Worm (Caenorhabditis elegans) whole organism, L1 larva: ENCODE measurements around the gene B0496.6.
"Not testable (repeated sequence)": the region's sequence is repeated elsewhere in the genome, so short reads cannot be mapped to it uniquely, and the experiment has no call there.

Source experiments
- C16A3.4 ChIP-seq: fragments of 150-350 bp; optimal IDR thresholded peaks from 2 replicates; lab custom pipeline; 2014; ENCODE audit warnings: missing biosample characterization, missing genetic modification characterization
- Y116A8C.19 ChIP-seq: sonication (generic microtip); optimal IDR thresholded peaks from 2 replicates; lab custom pipeline; 2016; ENCODE audit warnings: missing compliant biosample characterization, missing genetic modification characterization, borderline replicate concordance
- aha-1 ChIP-seq: fragments of 150-350 bp; optimal IDR thresholded peaks from 2 replicates; lab custom pipeline; 2014; ENCODE audit warnings: missing biosample characterization, missing genetic modification characterization
- aly-2 ChIP-seq: fragments of 150-350 bp; optimal IDR thresholded peaks from 2 replicates; lab custom pipeline; 2014; ENCODE audit warnings: missing biosample characterization, missing genetic modification characterization
- ama-1 ChIP-seq: fragments of 150-350 bp; optimal IDR thresholded peaks from 2 replicates; lab custom pipeline; 2014
- ceh-63 ChIP-seq: fragments of 200-800 bp; sonication (Bioruptor generic); optimal IDR thresholded peaks from 2 replicates; lab custom pipeline; 2018; ENCODE audit warnings: mild to moderate bottlenecking, missing genetic modification characterization, missing compliant biosample characterization
- ceh-8 ChIP-seq: fragments of 200-800 bp; sonication (Bioruptor generic); optimal IDR thresholded peaks from 2 replicates; lab custom pipeline; 2018; ENCODE audit warnings: mild to moderate bottlenecking, missing genetic modification characterization, moderate library complexity, missing compliant biosample characterization
- ceh-88 ChIP-seq: fragments of 200-800 bp; sonication (Bioruptor generic); IDR thresholded peaks from 2 replicates; pipeline ENCODE4 v1.3.6; 2022; ENCODE audit warnings: missing genetic modification characterization, missing compliant biosample characterization
- dsc-1 ChIP-seq: sonication (generic microtip); optimal IDR thresholded peaks from 2 replicates; lab custom pipeline; 2016; ENCODE audit warnings: mild to moderate bottlenecking, missing genetic modification characterization, missing compliant biosample characterization
- egl-13 ChIP-seq: sonication (generic microtip); optimal IDR thresholded peaks from 2 replicates; lab custom pipeline; 2016; ENCODE audit warnings: missing genotype, missing genetic modification reagents, missing genetic modification characterization, missing compliant biosample characterization
- egl-27 ChIP-seq, 2 experiments: fragments of 150-350 bp in 1 of 2; sonication (generic microtip); optimal IDR thresholded peaks; 3 replicates each; lab custom pipeline; 2017 to 2018; ENCODE audit warnings: missing biosample characterization in 2 of 2, missing genetic modification characterization in 2 of 2, missing genetic modification reagents in 2 of 2
- ets-5 ChIP-seq: fragments of 200-800 bp; sonication (Bioruptor generic); IDR thresholded peaks from 2 replicates; pipeline ENCODE4 v1.3.6; 2022; ENCODE audit warnings: missing genetic modification characterization, missing compliant biosample characterization
- fkh-4 ChIP-seq: sonication (generic microtip); optimal IDR thresholded peaks from 2 replicates; lab custom pipeline; 2016; ENCODE audit warnings: missing compliant biosample characterization, missing genetic modification characterization, borderline replicate concordance
- fos-1 ChIP-seq: fragments of 150-350 bp; optimal IDR thresholded peaks from 2 replicates; lab custom pipeline; 2014; ENCODE audit warnings: missing biosample characterization, missing genetic modification characterization
- grh-1 ChIP-seq: fragments of 200-800 bp; sonication (Bioruptor generic); IDR thresholded peaks from 2 replicates; pipeline ENCODE4 v1.3.6; 2022; ENCODE audit warnings: missing genetic modification reagents, missing genetic modification characterization, missing compliant biosample characterization
- isw-1 ChIP-seq: fragments of 200-800 bp; sonication (Bioruptor generic); IDR thresholded peaks from 2 replicates; pipeline ENCODE4 v1.3.6; 2022; ENCODE audit warnings: missing genetic modification characterization, missing compliant biosample characterization
- jun-1 ChIP-seq: fragments of 150-350 bp; optimal IDR thresholded peaks from 2 replicates; lab custom pipeline; 2014; ENCODE audit warnings: missing biosample characterization, missing genetic modification reagents, missing genetic modification characterization
- lin-14 ChIP-seq: fragments of 200-800 bp; sonication (Bioruptor generic); optimal IDR thresholded peaks from 2 replicates; lab custom pipeline; 2018; ENCODE audit warnings: mild to moderate bottlenecking, missing genetic modification characterization, moderate library complexity, missing compliant biosample characterization
- lin-15B ChIP-seq: fragments of 150-350 bp; sonication (generic microtip); optimal IDR thresholded peaks from 3 replicates; lab custom pipeline; 2014; ENCODE audit warnings: missing biosample characterization, missing genetic modification characterization
- lin-35 ChIP-seq, 2 experiments: fragments of 150-350 bp; optimal IDR thresholded peaks; 2 replicates each; lab custom pipeline; 2014; ENCODE audit warnings: missing biosample characterization in 2 of 2, missing genetic modification characterization in 2 of 2, missing genetic modification reagents in 2 of 2
- mep-1 ChIP-seq: fragments of 150-350 bp; optimal IDR thresholded peaks from 2 replicates; lab custom pipeline; 2014; ENCODE audit warnings: missing biosample characterization, missing genetic modification characterization
- nhr-20 ChIP-seq: sonication (generic microtip); optimal IDR thresholded peaks from 2 replicates; lab custom pipeline; 2016; ENCODE audit warnings: mild to moderate bottlenecking, missing genetic modification characterization, missing compliant biosample characterization
- nhr-71 ChIP-seq: sonication (generic microtip); optimal IDR thresholded peaks from 2 replicates; lab custom pipeline; 2016; ENCODE audit warnings: mild to moderate bottlenecking, missing genetic modification characterization, moderate library complexity, missing compliant biosample characterization
- nhr-84 ChIP-seq: sonication (generic microtip); optimal IDR thresholded peaks from 2 replicates; lab custom pipeline; 2017; ENCODE audit warnings: missing biosample characterization, missing genetic modification characterization
- nhr-85 ChIP-seq: sonication (generic microtip); peaks from one replicate; lab custom pipeline; 2016; ENCODE audit warnings: missing genetic modification characterization, inconsistent platforms, missing compliant biosample characterization
- nhr-90 ChIP-seq: sonication (generic microtip); optimal IDR thresholded peaks from 2 replicates; lab custom pipeline; 2016; ENCODE audit warnings: mild to moderate bottlenecking, missing genetic modification characterization, missing compliant biosample characterization; ENCODE audit not compliant: poor library complexity
- pag-3 ChIP-seq: sonication (generic microtip); optimal IDR thresholded peaks from 2 replicates; lab custom pipeline; 2017; ENCODE audit warnings: missing genetic modification characterization, mild to moderate bottlenecking, missing compliant biosample characterization, antibody characterized with exemption, borderline replicate concordance; ENCODE audit not compliant: insufficient read depth
- pax-3 ChIP-seq: fragments of 200-800 bp; sonication (Bioruptor generic); optimal IDR thresholded peaks from 2 replicates; lab custom pipeline; 2018; ENCODE audit warnings: mild to moderate bottlenecking, missing genetic modification characterization, moderate library complexity, missing compliant biosample characterization
- snpc-4 ChIP-seq: fragments of 150-350 bp; optimal IDR thresholded peaks from 2 replicates; lab custom pipeline; 2014; ENCODE audit warnings: missing biosample characterization, missing genetic modification characterization
- unc-30 ChIP-seq: sonication (generic microtip); optimal IDR thresholded peaks from 2 replicates; lab custom pipeline; 2017; ENCODE audit warnings: missing biosample characterization, missing genetic modification characterization
- unc-62 ChIP-seq: fragments of 150-350 bp; optimal IDR thresholded peaks from 2 replicates; lab custom pipeline; 2014; ENCODE audit warnings: missing biosample characterization, missing genetic modification reagents, missing genetic modification characterization
- unc-98 ChIP-seq: fragments of 200-800 bp; sonication (Bioruptor generic); IDR thresholded peaks from 2 replicates; pipeline ENCODE4 v1.3.6; 2022; ENCODE audit warnings: missing genetic modification characterization, missing compliant biosample characterization
- vab-15 ChIP-seq: sonication (generic microtip); optimal IDR thresholded peaks from 2 replicates; lab custom pipeline; 2017; ENCODE audit warnings: missing genotype, mild to moderate bottlenecking, missing genetic modification characterization, missing compliant biosample characterization
- xbp-1 ChIP-seq: sonication (generic microtip); optimal IDR thresholded peaks from 2 replicates; lab custom pipeline; 2016; ENCODE audit warnings: missing genetic modification characterization, missing compliant biosample characterization
- zip-4 ChIP-seq: fragments of 200-800 bp; sonication (Bioruptor generic); optimal IDR thresholded peaks from 2 replicates; lab custom pipeline; 2018; ENCODE audit warnings: mild to moderate bottlenecking, missing genetic modification characterization, moderate library complexity, missing compliant biosample characterization
- ztf-4 ChIP-seq: fragments of 150-350 bp; optimal IDR thresholded peaks from 2 replicates; lab custom pipeline; 2014; ENCODE audit warnings: missing biosample characterization, missing genetic modification characterization

B0496.6 gene

DNA sequence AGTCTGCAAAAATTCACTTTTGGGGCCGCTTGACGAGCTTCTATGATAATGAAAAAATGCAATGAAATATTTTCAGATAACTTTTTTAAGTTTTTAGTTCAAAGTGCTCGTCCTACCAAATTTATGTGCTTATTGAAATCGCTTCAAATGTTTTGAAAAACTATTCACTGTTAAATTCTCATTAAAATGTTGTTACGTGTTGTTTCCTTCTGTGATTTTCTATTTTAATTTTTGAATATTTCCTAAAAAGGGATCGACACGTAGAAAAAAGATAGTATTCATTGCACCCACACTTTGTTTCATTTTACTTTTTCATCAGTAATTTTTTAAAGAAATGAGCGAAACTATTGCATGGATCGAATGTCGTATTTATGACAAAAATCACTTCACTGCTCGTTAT is at the start of gene B0496.6:
TSS of gene B0496.6 (plus strand) at position 301 of the 400 bp plus-strand sequence.
- TF ChIP-seq lin-15B (tag; lab: Kevin White, UChicago) (no peak), pax-3 (tag; lab: Kevin White, UChicago) (no peak), grh-1 (GFP tag; lab: Robert Waterston, UW) (no peak), xbp-1 (tag; lab: Kevin White, UChicago) (no peak), fkh-4 (tag; lab: Kevin White, UChicago) (no peak), snpc-4 (tag; lab: Kevin White, UChicago) (no peak)
- TF ChIP-seq, all 84 proteins: peak for 0

DNA sequence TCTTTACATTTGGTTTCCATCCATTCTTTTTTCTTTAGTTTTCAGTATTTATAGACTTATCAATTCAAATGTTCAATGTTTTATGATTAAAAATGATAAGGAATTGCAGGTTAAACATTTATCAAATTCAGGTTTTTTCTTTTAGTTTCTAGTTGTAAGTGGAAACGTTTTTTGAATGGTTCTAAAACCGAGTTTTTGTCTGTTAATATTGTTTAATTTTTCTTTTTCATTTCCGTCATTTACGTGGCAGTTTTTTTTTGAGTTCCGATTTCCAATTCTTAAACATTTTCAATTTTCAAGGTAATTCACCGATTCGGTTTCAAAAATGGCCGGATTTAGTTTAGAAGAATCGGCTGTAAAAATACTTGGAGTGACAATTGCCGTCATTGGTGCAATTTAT is 44.1 kb upstream of the B0496.6 start, which contains the start of gene T12B3.3:
TSS of gene T12B3.3 (plus strand) at position 301 of the 400 bp plus-strand sequence.
- not testable (repeated sequence) for TF ChIP-seq Y116A8C.19 (tag; lab: Kevin White, UChicago); ztf-4 (tag; lab: Kevin White, UChicago); C16A3.4

ce11 chrIV:7376511-7376910 is 42.4 kb upstream of the B0496.6 start, which contains the start of gene T12B3.2:
TSS of gene T12B3.2 (plus strand) at chrIV:7376811.
- no peak for TF ChIP-seq jun-1 (tag; lab: Kevin White, UChicago)
- TF ChIP-seq egl-13 (tag; lab: Kevin White, UChicago): no peak
- no peak for TF ChIP-seq unc-30 (tag; lab: Kevin White, UChicago)
- no peak for TF ChIP-seq lin-14
- TF ChIP-seq nhr-90 (tag; lab: Kevin White, UChicago): no peak
- no peak for TF ChIP-seq zip-4 (GFP tag; lab: Kevin White, UChicago)
- no peak for TF ChIP-seq ama-1 (lab: Kevin White, UChicago)
- no peak for TF ChIP-seq lin-35 (GFP tag; optimal IDR thresholded peaks at IDR 0.05; lab: Kevin White, UChicago)
- no peak for TF ChIP-seq aly-2 (tag; lab: Kevin White, UChicago)
- TF ChIP-seq grh-1 (GFP tag; lab: Robert Waterston, UW): no peak
- no peak for TF ChIP-seq pax-3 (tag; lab: Kevin White, UChicago)
- no peak for TF ChIP-seq pag-3 (tag; lab: Kevin White, UChicago)
- no peak for TF ChIP-seq nhr-85
- TF ChIP-seq ceh-8 (GFP tag; lab: Kevin White, UChicago): no peak
- no peak for TF ChIP-seq nhr-71 (tag; lab: Kevin White, UChicago)
- no peak for TF ChIP-seq vab-15 (tag; lab: Kevin White, UChicago)
- no peak for TF ChIP-seq ceh-63 (GFP tag; lab: Kevin White, UChicago)
- TF ChIP-seq fos-1 (tag; lab: Kevin White, UChicago): no peak
- no peak for TF ChIP-seq nhr-20 (tag; lab: Kevin White, UChicago)

DNA sequence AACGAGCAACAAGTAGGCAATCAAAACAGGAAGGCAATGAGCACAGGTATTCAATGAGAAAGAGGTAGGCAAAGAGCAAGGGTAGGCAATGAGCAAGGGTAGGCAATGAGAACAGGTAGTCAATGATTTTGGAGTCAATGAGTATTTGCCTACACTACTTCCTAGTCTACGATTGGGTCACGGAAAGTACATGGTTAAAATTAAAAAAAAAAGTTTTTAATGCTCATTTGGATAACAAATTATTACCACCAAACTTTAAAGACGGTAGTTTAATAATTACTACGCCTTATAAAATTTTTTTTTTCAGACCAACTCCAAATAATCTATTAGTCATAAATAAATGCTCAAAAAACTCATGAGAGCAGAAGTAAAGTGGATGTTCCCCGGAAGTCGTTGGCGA is 37.2 kb upstream of the B0496.6 start, which contains the start of gene ptp-8:
TSS of gene ptp-8 (plus strand) at position 301 of the 400 bp plus-strand sequence.
- TF ChIP-seq vab-15 (tag; lab: Kevin White, UChicago) (no peak), grh-1 (GFP tag; lab: Robert Waterston, UW) (no peak), aha-1 (tag; lab: Kevin White, UChicago) (no peak), ets-5 (no peak), unc-98 (GFP tag; lab: Robert Waterston, UW) (no peak), isw-1 (GFP tag; lab: Robert Waterston, UW) (no peak), nhr-85 (no peak), dsc-1 (no peak), unc-62 (GFP tag; lab: Kevin White, UChicago) (no peak), ceh-63 (GFP tag; lab: Kevin White, UChicago) (no peak), xbp-1 (tag; lab: Kevin White, UChicago) (no peak), ceh-88 (GFP tag; lab: Robert Waterston, UW) (no peak), egl-27 (tag; optimal IDR thresholded peaks at IDR 0.05; lab: Kevin White, UChicago) (no peak), nhr-84 (tag; lab: Kevin White, UChicago) (no peak), mep-1 (no peak)
